Fruit fly (Drosophila melanogaster) whole organism, embryonic: ENCODE data around the gene CheB38b.

Experiments
- ATbp ChIP-seq: fragments of 200-800 bp; sonication (Bioruptor generic); optimal IDR thresholded peaks from 2 replicates; lab custom pipeline; 2017; ENCODE audit warnings: missing biosample characterization, mild to moderate bottlenecking, missing genetic modification characterization, missing genetic modification reagents
- CG1024 ChIP-seq: fragments of 200-800 bp; sonication (Bioruptor generic); IDR thresholded peaks from 2 replicates; pipeline ENCODE4 v1.3.6; 2022; ENCODE audit warnings: missing biosample characterization, missing genetic modification characterization
- CG10274 ChIP-seq: fragments of 200-800 bp; sonication (Bioruptor generic); optimal IDR thresholded peaks from 3 replicates; lab custom pipeline; 2017; ENCODE audit warnings: missing biosample characterization, mild to moderate bottlenecking, missing genetic modification characterization
- CG10462 ChIP-seq: fragments of 200-800 bp; sonication (Bioruptor generic); optimal IDR thresholded peaks from 2 replicates; lab custom pipeline; 2016; ENCODE audit warnings: missing biosample characterization, missing genetic modification characterization
- CG14050 ChIP-seq: fragments of 200-800 bp; sonication (Bioruptor generic); IDR thresholded peaks from 3 replicates; pipeline ENCODE4 v1.3.6; 2022; ENCODE audit warnings: missing biosample characterization, missing genetic modification characterization
- CG17802 ChIP-seq: fragments of 200-800 bp; sonication (Bioruptor generic); optimal IDR thresholded peaks from 2 replicates; lab custom pipeline; 2018; ENCODE audit warnings: missing biosample characterization, mild to moderate bottlenecking, missing genetic modification characterization, moderate library complexity
- CG30403 ChIP-seq: fragments of 200-800 bp; sonication (Bioruptor generic); optimal IDR thresholded peaks from 3 replicates; lab custom pipeline; 2016; ENCODE audit warnings: missing biosample characterization, missing genetic modification characterization
- CG3281 ChIP-seq: fragments of 200-800 bp; sonication (Bioruptor generic); optimal IDR thresholded peaks from 3 replicates; lab custom pipeline; 2017; ENCODE audit warnings: missing biosample characterization, mild to moderate bottlenecking, missing genetic modification characterization
- CG3995 ChIP-seq: fragments of 200-800 bp; sonication (Bioruptor generic); optimal IDR thresholded peaks from 3 replicates; lab custom pipeline; 2016; ENCODE audit warnings: missing biosample characterization, missing genetic modification characterization
- CG4424 ChIP-seq: fragments of 200-800 bp; sonication (Bioruptor generic); optimal IDR thresholded peaks from 3 replicates; lab custom pipeline; 2016; ENCODE audit warnings: missing biosample characterization, missing genetic modification characterization
- CG4820 ChIP-seq: fragments of 200-800 bp; sonication (Bioruptor generic); optimal IDR thresholded peaks from 3 replicates; lab custom pipeline; 2016; ENCODE audit warnings: missing biosample characterization, missing genetic modification characterization
- CG8290 ChIP-seq, 3 experiments: fragments of 200-800 bp; sonication (Bioruptor generic); optimal IDR thresholded peaks; 2 replicates each; lab custom pipeline; 2016 to 2019; ENCODE audit warnings: missing biosample characterization in 3 of 3, missing genetic modification characterization in 3 of 3, mild to moderate bottlenecking in 2 of 3, moderate library complexity in 1 of 3
- CG8924 ChIP-seq: fragments of 200-800 bp; optimal IDR thresholded peaks from 3 replicates; lab custom pipeline; 2019; ENCODE audit warnings: missing biosample characterization, mild to moderate bottlenecking, missing genetic modification characterization, moderate library complexity
- CG8944 ChIP-seq: fragments of 200-800 bp; sonication (Bioruptor generic); optimal IDR thresholded peaks from 3 replicates; lab custom pipeline; 2016; ENCODE audit warnings: missing biosample characterization, missing genetic modification characterization
- CHES-1-like ChIP-seq: fragments of 200-800 bp; sonication (Bioruptor generic); optimal IDR thresholded peaks from 2 replicates; lab custom pipeline; 2016; ENCODE audit warnings: missing biosample characterization, missing genetic modification characterization
- CTCF ChIP-seq: fragments of 200-800 bp; sonication (Bioruptor generic); optimal IDR thresholded peaks from 2 replicates; lab custom pipeline; 2017; ENCODE audit warnings: missing biosample characterization, mild to moderate bottlenecking, missing genetic modification characterization, moderate library complexity
- Camta ChIP-seq: fragments of 200-800 bp; sonication (Bioruptor generic); optimal IDR thresholded peaks from 2 replicates; lab custom pipeline; 2016; ENCODE audit warnings: missing biosample characterization, missing genetic modification characterization
- Drgx ChIP-seq: fragments of 200-800 bp; sonication (Bioruptor generic); IDR thresholded peaks from 2 replicates; pipeline ENCODE4 v1.3.6; 2022; ENCODE audit warnings: missing biosample characterization, missing genetic modification characterization
- HLH4C ChIP-seq: fragments of 200-800 bp; sonication (Bioruptor generic); IDR thresholded peaks from 3 replicates; pipeline ENCODE4 v1.3.6; 2022; ENCODE audit warnings: missing biosample characterization, missing genetic modification characterization; ENCODE audit not compliant: partially characterized antibody
- Hand ChIP-seq: fragments of 200-800 bp; sonication (Bioruptor generic); optimal IDR thresholded peaks from 2 replicates; lab custom pipeline; 2017; ENCODE audit warnings: mild to moderate bottlenecking, missing biosample characterization, missing genetic modification reagents, missing genetic modification characterization
- Hsf ChIP-seq: fragments of 200-800 bp; sonication (Bioruptor generic); optimal IDR thresholded peaks from 3 replicates; lab custom pipeline; 2016; ENCODE audit warnings: missing biosample characterization, missing genetic modification characterization
- Lim3 ChIP-seq: fragments of 200-800 bp; sonication (Bioruptor generic); IDR thresholded peaks from 2 replicates; pipeline ENCODE4 v1.3.6; 2022; ENCODE audit warnings: missing biosample characterization, missing genetic modification characterization
- MTF-1 ChIP-seq: fragments of 200-800 bp; sonication (Bioruptor generic); optimal IDR thresholded peaks from 2 replicates; lab custom pipeline; 2018; ENCODE audit warnings: missing biosample characterization, mild to moderate bottlenecking, missing genetic modification characterization, borderline replicate concordance
- Meics ChIP-seq: fragments of 200-800 bp; sonication (Bioruptor generic); optimal IDR thresholded peaks from 2 replicates; lab custom pipeline; 2017; ENCODE audit warnings: missing biosample characterization, mild to moderate bottlenecking, missing genetic modification characterization
- Nf-YB ChIP-seq: fragments of 200-800 bp; sonication (Bioruptor generic); optimal IDR thresholded peaks from 3 replicates; lab custom pipeline; 2019; ENCODE audit warnings: missing biosample characterization, mild to moderate bottlenecking, missing genetic modification characterization, moderate library complexity
- Scr ChIP-seq: fragments of 200-800 bp; sonication (Bioruptor generic); IDR thresholded peaks from 2 replicates; pipeline ENCODE4 v1.3.6; 2022; ENCODE audit warnings: missing biosample characterization, missing genetic modification characterization; ENCODE audit not compliant: partially characterized antibody
- Xbp1 ChIP-seq: fragments of 200-800 bp; sonication (Bioruptor generic); optimal IDR thresholded peaks from 3 replicates; lab custom pipeline; 2016; ENCODE audit warnings: missing biosample characterization, mild to moderate bottlenecking, missing genetic modification characterization
- ato ChIP-seq: fragments of 200-800 bp; sonication (Bioruptor generic); IDR thresholded peaks from 2 replicates; pipeline ENCODE4 v1.3.6; 2022; ENCODE audit warnings: missing biosample characterization, missing genetic modification characterization; ENCODE audit not compliant: partially characterized antibody
- bcd ChIP-seq: fragments of 200-800 bp; sonication (Bioruptor generic); optimal IDR thresholded peaks from 2 replicates; lab custom pipeline; 2017; ENCODE audit warnings: missing biosample characterization, mild to moderate bottlenecking, missing genetic modification characterization
- bigmax ChIP-seq: fragments of 200-800 bp; sonication (Bioruptor generic); optimal IDR thresholded peaks from 2 replicates; lab custom pipeline; 2018; ENCODE audit warnings: missing biosample characterization, mild to moderate bottlenecking, missing genetic modification characterization
- cas ChIP-seq: fragments of 200-800 bp; sonication (Bioruptor generic); IDR thresholded peaks from 2 replicates; pipeline ENCODE4 v1.3.6; 2022; ENCODE audit warnings: missing biosample characterization, missing genetic modification characterization
- croc ChIP-seq: fragments of 200-800 bp; sonication (Bioruptor generic); conservative IDR thresholded peaks from 3 replicates; pipeline ENCODE4 v1.3.6; 2022; ENCODE audit warnings: missing biosample characterization, missing genetic modification characterization
- crol ChIP-seq: fragments of 200-800 bp; sonication (Bioruptor generic); IDR thresholded peaks from 2 replicates; pipeline ENCODE4 v1.3.6; 2022; ENCODE audit warnings: missing biosample characterization, missing genetic modification characterization
- dmrt11E ChIP-seq: fragments of 200-800 bp; sonication (Bioruptor generic); optimal IDR thresholded peaks from 3 replicates; lab custom pipeline; 2018; ENCODE audit warnings: missing biosample characterization, mild to moderate bottlenecking, missing genetic modification characterization, moderate library complexity
- en ChIP-seq: fragments of 200-800 bp; sonication (Bioruptor generic); optimal IDR thresholded peaks from 2 replicates; lab custom pipeline; 2016; ENCODE audit warnings: missing biosample characterization, missing genetic modification characterization
- ewg ChIP-seq: fragments of 200-800 bp; sonication (Bioruptor generic); optimal IDR thresholded peaks from 3 replicates; lab custom pipeline; 2017; ENCODE audit warnings: mild to moderate bottlenecking, missing biosample characterization, missing genetic modification reagents, missing genetic modification characterization
- gce ChIP-seq: fragments of 200-800 bp; sonication (Bioruptor generic); IDR thresholded peaks from 3 replicates; pipeline ENCODE4 v1.3.6; 2022; ENCODE audit warnings: missing biosample characterization, missing genetic modification characterization
- hb ChIP-seq: fragments of 200-800 bp; sonication (Bioruptor generic); IDR thresholded peaks from 3 replicates; pipeline ENCODE4 v1.3.6; 2022; ENCODE audit warnings: missing biosample characterization, missing genetic modification characterization; ENCODE audit not compliant: partially characterized antibody
- hbn ChIP-seq: fragments of 200-800 bp; sonication (Bioruptor generic); IDR thresholded peaks from 2 replicates; pipeline ENCODE4 v1.3.6; 2022; ENCODE audit warnings: missing biosample characterization, missing genetic modification characterization; ENCODE audit not compliant: partially characterized antibody
- hth ChIP-seq: fragments of >200 bp; optimal IDR thresholded peaks from 2 replicates; lab custom pipeline; 2017; ENCODE audit warnings: inconsistent platforms
- org-1 ChIP-seq: fragments of 200-800 bp; sonication (Bioruptor generic); optimal IDR thresholded peaks from 2 replicates; lab custom pipeline; 2017; ENCODE audit warnings: missing biosample characterization, missing genetic modification characterization
- pros ChIP-seq: fragments of 200-800 bp; sonication (Bioruptor generic); optimal IDR thresholded peaks from 3 replicates; lab custom pipeline; 2019; ENCODE audit warnings: missing biosample characterization, mild to moderate bottlenecking, missing genetic modification characterization, moderate library complexity
- pzg ChIP-seq: fragments of 200-800 bp; sonication (Bioruptor generic); optimal IDR thresholded peaks from 3 replicates; lab custom pipeline; 2018; ENCODE audit warnings: missing biosample characterization, mild to moderate bottlenecking, missing genetic modification characterization, moderate library complexity
- scrt ChIP-seq: fragments of 200-800 bp; sonication (Bioruptor generic); optimal IDR thresholded peaks from 2 replicates; lab custom pipeline; 2018; ENCODE audit warnings: missing biosample characterization, mild to moderate bottlenecking, missing genetic modification characterization, moderate library complexity
- sens ChIP-seq: fragments of 200-800 bp; sonication (Bioruptor generic); peaks from one replicate; lab custom pipeline; 2016; ENCODE audit warnings: missing biosample characterization, missing genetic modification characterization
- wek ChIP-seq: fragments of 200-800 bp; sonication (Bioruptor generic); optimal IDR thresholded peaks from 3 replicates; lab custom pipeline; 2018; ENCODE audit warnings: missing biosample characterization, mild to moderate bottlenecking, missing genetic modification characterization, moderate library complexity
- z ChIP-seq: fragments of 200-800 bp; sonication (Bioruptor generic); IDR thresholded peaks from 3 replicates; pipeline ENCODE4 v1.3.6; 2022; ENCODE audit warnings: missing biosample characterization, missing genetic modification characterization

The CheB38b gene

dm6 chr2L:20811039-20811652, 5.9 kb downstream of the CheB38b start (continued):
- TF ChIP-seq HLH4C (GFP tag; lab: Robert Waterston, UW) (no peak), Lim3 (GFP tag; lab: Robert Waterston, UW) (no peak), hth (lab: Kevin White, UChicago) (no peak), CG10274 (GFP tag; lab: Kevin White, UChicago) (peak; percentile 9), CG3995 (no peak), croc (no peak), ATbp (GFP tag; lab: Kevin White, UChicago) (peak; percentile 55), CG17802 (tag; lab: Kevin White, UChicago) (no peak), z (no peak), CG10462 (GFP tag; lab: Kevin White, UChicago) (no peak), ewg (GFP tag; lab: Kevin White, UChicago) (peak; percentile 31), CG4820 (GFP tag; lab: Kevin White, UChicago) (peak; percentile 41), pzg (GFP tag; lab: Kevin White, UChicago) (no peak), CHES-1-like (no peak), Scr (GFP tag; lab: Robert Waterston, UW) (no peak), Meics (GFP tag; lab: Kevin White, UChicago) (peak; percentile 39), cas (no peak), Nf-YB (no peak), MTF-1 (GFP tag; lab: Kevin White, UChicago) (no peak), CG4424 (GFP tag; lab: Kevin White, UChicago) (peak; percentile 23), Camta (GFP tag; lab: Kevin White, UChicago) (peak; percentile 9), CG1024 (GFP tag; lab: Robert Waterston, UW) (no peak), sens (peak; percentile 72), CG8290 (GFP tag; optimal IDR thresholded peaks at IDR 0.05; lab: Kevin White, UChicago) (no peak), CG8290 (tag; optimal IDR thresholded peaks at IDR 0.05; lab: Kevin White, UChicago) (no peak), bcd (GFP tag; lab: Kevin White, UChicago) (peak; percentile 9), ato (GFP tag; lab: Robert Waterston, UW) (no peak), org-1 (peak; percentile 15), CG3281 (GFP tag; lab: Kevin White, UChicago) (peak; percentile 18), wek (GFP tag; lab: Kevin White, UChicago) (peak; percentile 45), pros (GFP tag; lab: Kevin White, UChicago) (no peak), CTCF (GFP tag; lab: Kevin White, UChicago) (no peak), hb (GFP tag; lab: Robert Waterston, UW) (no peak), CG30403 (GFP tag; lab: Kevin White, UChicago) (peak; percentile 57), hbn (GFP tag; lab: Robert Waterston, UW) (no peak), CG8924 (peak; percentile 57), gce (no peak), CG14050 (GFP tag; lab: Robert Waterston, UW) (peak; percentile 49), CG8944 (GFP tag; lab: Kevin White, UChicago) (no peak), crol (GFP tag; lab: Robert Waterston, UW) (peak; percentile 82), dmrt11E (tag; lab: Kevin White, UChicago) (no peak)
- TF ChIP-seq, all 482 proteins: peak for 165

dm6 chr2L:20809229-20809628, 7.8 kb downstream of the CheB38b start:
- TF ChIP-seq Drgx (GFP tag; lab: Robert Waterston, UW) (peak; percentile 28; the same call in 1 of the 2 replicates), bigmax (GFP tag; lab: Kevin White, UChicago) (no peak), en (GFP tag; lab: Kevin White, UChicago) (no peak), Hsf (GFP tag; lab: Kevin White, UChicago) (no peak), Xbp1 (GFP tag; lab: Kevin White, UChicago) (no peak), Hand (GFP tag; lab: Kevin White, UChicago) (no peak), scrt (no peak)
- TF ChIP-seq, all 482 proteins: peak for 1
